Fruit fly (Drosophila melanogaster) Kc167 (cell line): ENCODE data around the gene Jhbp4.

ENCODE experiments used
- Myc ChIP-seq: fragments of >200 bp; optimal IDR thresholded peaks from 2 replicates; lab custom pipeline; 2017; ENCODE audit warnings: missing external identifiers
- Sin3A ChIP-seq: fragments of >200 bp; optimal IDR thresholded peaks from 2 replicates; lab custom pipeline; 2018; ENCODE audit warnings: missing external identifiers
- psq ChIP-seq: fragments of >200 bp; optimal IDR thresholded peaks from 2 replicates; lab custom pipeline; 2017; ENCODE audit warnings: missing external identifiers
- ttk ChIP-seq: sonication (Bioruptor generic); optimal IDR thresholded peaks from 2 replicates; lab custom pipeline; 2017; ENCODE audit warnings: missing external identifiers

DNA sequence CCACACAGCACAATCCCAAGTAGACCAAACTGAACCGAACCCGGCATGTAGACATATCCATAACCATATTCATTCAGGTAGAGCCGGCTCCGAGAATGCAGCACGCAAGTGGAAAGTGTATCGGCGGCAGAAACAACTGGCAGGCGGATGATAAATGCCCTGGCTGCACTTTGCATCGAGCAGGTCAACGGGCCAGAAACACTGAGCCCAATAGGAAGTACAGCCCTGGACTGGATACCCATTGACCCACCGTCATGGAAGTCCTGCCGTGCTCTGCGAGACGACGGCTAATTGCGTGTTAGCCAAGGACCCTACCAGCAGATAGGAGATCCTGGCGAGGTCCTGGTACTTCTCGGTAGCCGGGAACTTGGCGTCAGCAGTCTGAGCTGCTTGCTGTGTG is 13.7 kb upstream of the Jhbp4 start:
- TF ChIP-seq Myc (lab: Kevin White, UChicago) (no peak), Sin3A (lab: Kevin White, UChicago) (no peak), ttk (lab: Kevin White, UChicago) (no peak), psq (lab: Kevin White, UChicago) (no peak)
